Fruit fly (Drosophila melanogaster): ENCODE results near the gene lilli.
A peak's percentile ranks its signal among the peaks of the same experiment; 100 is the strongest.

DNA sequence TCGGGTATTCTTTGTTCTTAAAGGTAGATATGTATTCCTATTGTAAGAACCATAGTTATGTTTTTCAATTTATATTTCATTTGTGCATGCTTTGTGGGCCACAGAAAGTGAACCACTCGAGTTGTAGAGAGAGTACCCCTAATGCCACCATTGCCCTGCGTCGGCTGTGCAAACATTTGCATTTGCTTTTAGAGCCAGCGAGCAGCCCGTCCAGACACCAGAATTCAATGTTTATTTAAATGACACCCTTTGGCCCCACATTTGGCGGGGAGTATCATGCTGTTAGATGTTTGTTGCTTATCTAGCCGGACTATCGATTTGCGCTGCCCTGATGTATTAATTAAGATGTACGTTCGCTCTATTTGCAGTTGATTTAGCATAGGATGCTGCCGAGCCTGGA lies 21.1 kb upstream of the lilli start:
- peak; percentile 23 for TF ChIP-seq kay (GFP tag; ENCODE audit: borderline replicate concordance)
- no peak for TF ChIP-seq CG14711 (tag; optimal IDR thresholded peaks at IDR 0.05)
- no peak for TF ChIP-seq CG33017 (tag; optimal IDR thresholded peaks at IDR 0.05)
- TF ChIP-seq CG7101 (tag; optimal IDR thresholded peaks at IDR 0.05) = peak; percentile 11
- no peak for TF ChIP-seq Hr96 (GFP tag; optimal IDR thresholded peaks at IDR 0.05)
- TF ChIP-seq Crg-1 (GFP tag; optimal IDR thresholded peaks at IDR 0.05) = no peak
- TF ChIP-seq CG11617 (GFP tag; optimal IDR thresholded peaks at IDR 0.05) = no peak
- TF ChIP-seq cnc (optimal IDR thresholded peaks at IDR 0.05) = no peak
